Fruit fly (Drosophila melanogaster): Measurements from ENCODE around the gene CG3702.

The CG3702 gene

dm6 chr2L:4196347-4197142 lies 30.4 kb downstream of the CG3702 start:
- TF ChIP-seq rgr (GFP tag; optimal IDR thresholded peaks at IDR 0.05): no peak
- no peak for TF ChIP-seq Mio (GFP tag; optimal IDR thresholded peaks at IDR 0.05)
- no peak for TF ChIP-seq CG32264 (GFP tag; optimal IDR thresholded peaks at IDR 0.05)
- TF ChIP-seq HLH106 (tag; optimal IDR thresholded peaks at IDR 0.05): no peak
- TF ChIP-seq Abd-B (GFP tag; optimal IDR thresholded peaks at IDR 0.05): no peak

- TF ChIP-seq CrebA (GFP tag; optimal IDR thresholded peaks at IDR 0.05; ENCODE audit: borderline replicate concordance) (no peak), Vsx2 (GFP tag; optimal IDR thresholded peaks at IDR 0.05; ENCODE audit: partially characterized antibody) (no peak), rgr (GFP tag; optimal IDR thresholded peaks at IDR 0.05) (peak; percentile 52), sage (GFP tag; optimal IDR thresholded peaks at IDR 0.05) (peak; percentile 23), h (GFP tag; optimal IDR thresholded peaks at IDR 0.05) (peak; percentile 59), Sp1 (GFP tag; optimal IDR thresholded peaks at IDR 0.05) (no peak), foxo (GFP tag; optimal IDR thresholded peaks at IDR 0.05) (peak in 1 of 2 experiments; percentile 56), Mio (GFP tag; optimal IDR thresholded peaks at IDR 0.05) (no peak), CG32264 (GFP tag; optimal IDR thresholded peaks at IDR 0.05) (no peak), OdsH (GFP tag; optimal IDR thresholded peaks at IDR 0.05) (peak; percentile 25), jim (GFP tag; optimal IDR thresholded peaks at IDR 0.05) (no peak), HLH106 (tag; optimal IDR thresholded peaks at IDR 0.05) (no peak), ey (GFP tag; optimal IDR thresholded peaks at IDR 0.05) (peak; percentile 30), CG9705 (GFP tag; optimal IDR thresholded peaks at IDR 0.05) (no peak), dsf (GFP tag; optimal IDR thresholded peaks at IDR 0.05; ENCODE audit: borderline replicate concordance) (no peak), Jra (GFP tag; optimal IDR thresholded peaks at IDR 0.05) (no peak), dmrt93B (GFP tag; optimal IDR thresholded peaks at IDR 0.05) (no peak), Hr78 (GFP tag; optimal IDR thresholded peaks at IDR 0.05) (no peak), brk (GFP tag; optimal IDR thresholded peaks at IDR 0.05) (no peak), Abd-B (GFP tag; optimal IDR thresholded peaks at IDR 0.05) (no peak), br (GFP tag; optimal IDR thresholded peaks at IDR 0.05) (peak; percentile 43), Dif (GFP tag; optimal IDR thresholded peaks at IDR 0.05; ENCODE audit: partially characterized antibody) (no peak), Hnf4 (GFP tag; optimal IDR thresholded peaks at IDR 0.05) (no peak), usp (GFP tag; optimal IDR thresholded peaks at IDR 0.05) (no peak), woc (GFP tag; optimal IDR thresholded peaks at IDR 0.05) (peak; percentile 22), Rel (GFP tag; optimal IDR thresholded peaks at IDR 0.05) (no peak), Rel (tag; optimal IDR thresholded peaks at IDR 0.05) (peak; percentile 70), fru (GFP tag; optimal IDR thresholded peaks at IDR 0.05) (no peak), pan (optimal IDR thresholded peaks at IDR 0.05) (no peak), tai (GFP tag; optimal IDR thresholded peaks at IDR 0.05) (no peak), N (GFP tag; optimal IDR thresholded peaks at IDR 0.05) (no peak), Hr83 (GFP tag; optimal IDR thresholded peaks at IDR 0.05; ENCODE audit: poor library complexity, severe bottlenecking) (no peak), Dfd (GFP tag; optimal IDR thresholded peaks at IDR 0.05) (no peak), lola (GFP tag; optimal IDR thresholded peaks at IDR 0.05) (no peak), sv (GFP tag; optimal IDR thresholded peaks at IDR 0.05) (no peak), GATAd (GFP tag; optimal IDR thresholded peaks at IDR 0.05) (no peak), dl (GFP tag; optimal IDR thresholded peaks at IDR 0.05; ENCODE audit: insufficient read depth in 1 of 2, partially characterized antibody in 2 of 2) (no peak), Myc (optimal IDR thresholded peaks at IDR 0.05) (no peak), psq (GFP tag; optimal IDR thresholded peaks at IDR 0.05) (peak; percentile 8)
Measured at dm6 chr2L:4195672-4196281, 31.1 kb downstream of the CG3702 start.
